Worm (Caenorhabditis elegans) whole organism, mixed stage, embryonic: ENCODE data around the gene mdt-26.

Source experiments
- M03D4.4 ChIP-seq: sonication (generic microtip); optimal IDR thresholded peaks from 2 replicates; lab custom pipeline; 2017; ENCODE audit warnings: mild to moderate bottlenecking, missing genetic modification characterization, missing compliant biosample characterization
- bed-3 ChIP-seq: fragments of 200-800 bp; sonication (Bioruptor generic); optimal IDR thresholded peaks from 3 replicates; lab custom pipeline; 2018; ENCODE audit warnings: mild to moderate bottlenecking, missing genetic modification characterization, moderate library complexity, missing compliant biosample characterization
- blmp-1 ChIP-seq: fragments of 150-350 bp; optimal IDR thresholded peaks from 2 replicates; lab custom pipeline; 2014; ENCODE audit warnings: missing biosample characterization, missing genetic modification characterization
- ceh-39 ChIP-seq: fragments of 150-350 bp; optimal IDR thresholded peaks from 2 replicates; lab custom pipeline; 2014; ENCODE audit warnings: missing biosample characterization, missing genetic modification characterization
- ceh-43 ChIP-seq: fragments of 200-800 bp; sonication (Bioruptor generic); optimal IDR thresholded peaks from 2 replicates; lab custom pipeline; 2018; ENCODE audit warnings: mild to moderate bottlenecking, missing genetic modification characterization, moderate library complexity, missing compliant biosample characterization
- ceh-83 ChIP-seq: fragments of 200-800 bp; sonication (Bioruptor generic); optimal IDR thresholded peaks from 2 replicates; lab custom pipeline; 2018; ENCODE audit warnings: mild to moderate bottlenecking, missing genetic modification characterization, missing compliant biosample characterization
- ces-1 ChIP-seq: fragments of 150-350 bp; optimal IDR thresholded peaks from 2 replicates; lab custom pipeline; 2014; ENCODE audit warnings: missing biosample characterization, missing genetic modification reagents, missing genetic modification characterization
- cnd-1 ChIP-seq: fragments of 200-800 bp; sonication (Bioruptor generic); optimal IDR thresholded peaks from 2 replicates; lab custom pipeline; 2018; ENCODE audit warnings: mild to moderate bottlenecking, missing genetic modification characterization, missing compliant biosample characterization
- drap-1 ChIP-seq: fragments of 200-800 bp; sonication (Bioruptor generic); optimal IDR thresholded peaks from 3 replicates; lab custom pipeline; 2018; ENCODE audit warnings: mild to moderate bottlenecking, missing genetic modification characterization, missing compliant biosample characterization
- elt-1 ChIP-seq: sonication (generic microtip); optimal IDR thresholded peaks from 2 replicates; lab custom pipeline; 2017; ENCODE audit warnings: missing genetic modification characterization, mild to moderate bottlenecking, missing compliant biosample characterization, antibody characterized with exemption, moderate library complexity, borderline replicate concordance; ENCODE audit not compliant: insufficient read depth
- elt-3 ChIP-seq: fragments of 150-350 bp; optimal IDR thresholded peaks from 2 replicates; lab custom pipeline; 2014; ENCODE audit warnings: missing biosample characterization, missing genetic modification characterization
- flh-1 ChIP-seq: fragments of 200-800 bp; sonication (Bioruptor generic); optimal IDR thresholded peaks from 2 replicates; lab custom pipeline; 2018; ENCODE audit warnings: mild to moderate bottlenecking, missing genetic modification characterization, moderate library complexity, missing compliant biosample characterization
- ham-2 ChIP-seq: fragments of 200-800 bp; sonication (Bioruptor generic); optimal IDR thresholded peaks from 2 replicates; lab custom pipeline; 2018; ENCODE audit warnings: mild to moderate bottlenecking, missing genetic modification characterization, missing compliant biosample characterization
- hlh-1 ChIP-seq: fragments of 150-350 bp; optimal IDR thresholded peaks from 2 replicates; lab custom pipeline; 2014; ENCODE audit warnings: missing biosample characterization, missing genetic modification reagents, missing genetic modification characterization
- lin-13 ChIP-seq: fragments of 150-350 bp; optimal IDR thresholded peaks from 2 replicates; lab custom pipeline; 2014; ENCODE audit warnings: missing biosample characterization, missing genetic modification characterization
- lin-32 ChIP-seq: fragments of 200-800 bp; sonication (Bioruptor generic); optimal IDR thresholded peaks from 2 replicates; lab custom pipeline; 2018; ENCODE audit warnings: mild to moderate bottlenecking, missing genetic modification characterization, missing compliant biosample characterization
- lsy-2 ChIP-seq: fragments of 150-350 bp; optimal IDR thresholded peaks from 2 replicates; lab custom pipeline; 2014; ENCODE audit warnings: missing biosample characterization, missing genetic modification characterization
- mab-5 ChIP-seq: fragments of 150-350 bp; optimal IDR thresholded peaks from 2 replicates; lab custom pipeline; 2014; ENCODE audit warnings: missing biosample characterization, missing genetic modification characterization
- mep-1 ChIP-seq: fragments of 150-350 bp; optimal IDR thresholded peaks from 2 replicates; lab custom pipeline; 2017; ENCODE audit warnings: missing biosample characterization, missing genetic modification reagents, missing genetic modification characterization, inconsistent platforms
- mls-2 ChIP-seq: sonication (generic microtip); optimal IDR thresholded peaks from 2 replicates; lab custom pipeline; 2016; ENCODE audit warnings: mild to moderate bottlenecking, missing genetic modification characterization, moderate library complexity, missing compliant biosample characterization
- nhr-12 ChIP-seq: fragments of 150-350 bp; optimal IDR thresholded peaks from 2 replicates; lab custom pipeline; 2014; ENCODE audit warnings: missing biosample characterization, missing genetic modification characterization
- nhr-2 ChIP-seq: fragments of 150-350 bp; optimal IDR thresholded peaks from 2 replicates; lab custom pipeline; 2014; ENCODE audit warnings: missing biosample characterization, missing genetic modification characterization
- nhr-237 ChIP-seq: fragments of 150-350 bp; optimal IDR thresholded peaks from 2 replicates; lab custom pipeline; 2014; ENCODE audit warnings: missing biosample characterization, missing genetic modification characterization
- nhr-28 ChIP-seq: fragments of 150-350 bp; optimal IDR thresholded peaks from 2 replicates; lab custom pipeline; 2014; ENCODE audit warnings: missing biosample characterization, missing genetic modification characterization
- nhr-76 ChIP-seq: sonication (generic microtip); optimal IDR thresholded peaks from 2 replicates; lab custom pipeline; 2017; ENCODE audit warnings: missing biosample characterization, missing genetic modification characterization
- pha-4 ChIP-seq: fragments of 150-350 bp; optimal IDR thresholded peaks from 2 replicates; lab custom pipeline; 2018; ENCODE audit warnings: missing biosample characterization, missing genetic modification reagents, missing genetic modification characterization
- sem-2 ChIP-seq: fragments of 200-800 bp; sonication (Bioruptor generic); optimal IDR thresholded peaks from 2 replicates; lab custom pipeline; 2018; ENCODE audit warnings: mild to moderate bottlenecking, missing genetic modification characterization, missing compliant biosample characterization
- snpc-4 ChIP-seq: fragments of 150-350 bp; optimal IDR thresholded peaks from 2 replicates; lab custom pipeline; 2014; ENCODE audit warnings: missing biosample characterization, missing genetic modification characterization
- sptf-1 ChIP-seq: sonication (generic microtip); optimal IDR thresholded peaks from 2 replicates; lab custom pipeline; 2017; ENCODE audit warnings: mild to moderate bottlenecking, missing genetic modification characterization, moderate library complexity, missing compliant biosample characterization
- tbx-8 ChIP-seq: fragments of 200-800 bp; sonication (Bioruptor generic); optimal IDR thresholded peaks from 2 replicates; lab custom pipeline; 2018; ENCODE audit warnings: mild to moderate bottlenecking, missing genetic modification characterization, moderate library complexity, missing compliant biosample characterization
- unc-120 ChIP-seq: sonication (generic microtip); optimal IDR thresholded peaks from 2 replicates; lab custom pipeline; 2017; ENCODE audit warnings: missing genetic modification characterization, missing compliant biosample characterization; ENCODE audit not compliant: poor library complexity, severe bottlenecking
- zip-8 ChIP-seq: fragments of 150-350 bp; optimal IDR thresholded peaks from 2 replicates; lab custom pipeline; 2014; ENCODE audit warnings: missing biosample characterization, missing genetic modification characterization
- ztf-11 ChIP-seq: fragments of 150-350 bp; optimal IDR thresholded peaks from 2 replicates; lab custom pipeline; 2014; ENCODE audit warnings: missing biosample characterization, missing genetic modification characterization

mdt-26 gene

DNA sequence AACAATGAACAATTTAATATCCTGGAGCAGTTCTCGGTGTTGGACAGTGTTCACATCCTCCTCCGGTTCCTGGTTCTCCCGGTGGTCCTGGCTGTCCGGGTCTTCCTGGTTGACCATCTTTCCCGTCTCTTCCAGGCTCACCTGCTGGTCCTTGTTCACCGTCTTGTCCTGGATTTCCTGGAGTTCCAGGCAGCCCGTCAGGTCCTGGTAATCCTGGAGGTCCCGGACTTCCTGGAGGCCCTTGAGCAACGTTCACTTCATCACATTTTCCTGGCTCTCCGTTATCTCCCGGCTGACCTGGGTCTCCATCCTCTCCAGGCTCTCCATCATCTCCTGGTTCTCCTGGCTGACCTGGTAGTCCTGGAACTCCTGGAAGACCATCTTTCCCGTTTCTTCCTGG lies 9.6 kb upstream of the mdt-26 start:
- TF ChIP-seq elt-3 (no peak), sptf-1 (tag; lab: Kevin White, UChicago) (no peak), hlh-1 (tag; lab: Kevin White, UChicago) (no peak), bed-3 (GFP tag; lab: Kevin White, UChicago) (no peak), flh-1 (GFP tag; lab: Kevin White, UChicago) (no peak), sem-2 (GFP tag; lab: Kevin White, UChicago) (no peak), ztf-11 (tag; lab: Kevin White, UChicago) (no peak), nhr-76 (tag; lab: Kevin White, UChicago) (no peak), M03D4.4 (tag; lab: Kevin White, UChicago) (no peak), elt-1 (tag; lab: Kevin White, UChicago) (no peak), ceh-83 (no peak), zip-8 (tag; lab: Kevin White, UChicago) (no peak), nhr-237 (tag; lab: Kevin White, UChicago) (no peak), cnd-1 (no peak), lin-32 (GFP tag; lab: Kevin White, UChicago) (no peak), ceh-39 (tag; lab: Kevin White, UChicago) (no peak), nhr-2 (tag; lab: Kevin White, UChicago) (no peak), lin-13 (tag; lab: Kevin White, UChicago) (no peak), tbx-8 (GFP tag; lab: Kevin White, UChicago) (no peak)

DNA sequence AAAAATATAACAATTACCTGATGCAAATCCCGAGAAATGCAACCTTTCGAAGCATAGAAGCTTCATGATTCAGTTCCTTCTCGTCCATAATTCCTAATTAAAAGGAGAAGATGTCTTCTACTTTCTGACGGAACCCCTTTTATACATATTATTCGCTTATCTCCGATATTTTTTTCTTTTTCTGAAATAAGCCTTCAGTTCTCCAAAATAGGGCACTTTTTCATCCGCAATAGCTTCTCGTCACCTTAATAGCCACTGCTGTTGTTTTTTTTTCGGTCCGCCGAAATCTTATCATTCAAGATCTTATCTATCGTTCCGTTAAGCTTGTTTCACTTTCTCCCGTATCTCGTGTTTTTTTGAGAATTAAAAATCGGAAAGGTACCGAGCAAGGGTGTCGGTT lies 8.6 kb upstream of the mdt-26 start, which contains the start of gene bli-2:
Gene bli-2 (minus strand): TSS at position 101 of the 400 bp plus-strand sequence.
- TF ChIP-seq bed-3 (GFP tag; lab: Kevin White, UChicago) (no peak), snpc-4 (tag; lab: Kevin White, UChicago) (no peak), ham-2 (no peak), ces-1 (GFP tag; lab: Kevin White, UChicago) (no peak), mls-2 (tag; lab: Kevin White, UChicago) (no peak), tbx-8 (GFP tag; lab: Kevin White, UChicago) (no peak), ceh-43 (GFP tag; lab: Kevin White, UChicago) (no peak), pha-4 (tag; lab: Kevin White, UChicago) (no peak), unc-120 (tag; lab: Kevin White, UChicago) (no peak), nhr-76 (tag; lab: Kevin White, UChicago) (no peak), nhr-28 (tag; lab: Kevin White, UChicago) (no peak), blmp-1 (no peak), nhr-12 (tag; lab: Kevin White, UChicago) (no peak), lin-13 (tag; lab: Kevin White, UChicago) (no peak), mep-1 (tag; lab: Kevin White, UChicago) (no peak), elt-3 (no peak), mab-5 (tag; lab: Kevin White, UChicago) (no peak), lsy-2 (no peak), nhr-237 (tag; lab: Kevin White, UChicago) (no peak)

- TF ChIP-seq lin-32 (GFP tag; lab: Kevin White, UChicago) (no peak), ztf-11 (tag; lab: Kevin White, UChicago) (no peak), mab-5 (tag; lab: Kevin White, UChicago) (no peak), bed-3 (GFP tag; lab: Kevin White, UChicago) (no peak), ceh-43 (GFP tag; lab: Kevin White, UChicago) (no peak), nhr-237 (tag; lab: Kevin White, UChicago) (no peak), ceh-39 (tag; lab: Kevin White, UChicago) (no peak), nhr-2 (tag; lab: Kevin White, UChicago) (no peak), elt-3 (no peak), tbx-8 (GFP tag; lab: Kevin White, UChicago) (no peak)
Measured at ce11 chrII:5654215-5654614, 6.8 kb upstream of the mdt-26 start, which contains the start of gene F59E12.1. F59E12.1 (plus strand) TSS chrII:5654515.

DNA sequence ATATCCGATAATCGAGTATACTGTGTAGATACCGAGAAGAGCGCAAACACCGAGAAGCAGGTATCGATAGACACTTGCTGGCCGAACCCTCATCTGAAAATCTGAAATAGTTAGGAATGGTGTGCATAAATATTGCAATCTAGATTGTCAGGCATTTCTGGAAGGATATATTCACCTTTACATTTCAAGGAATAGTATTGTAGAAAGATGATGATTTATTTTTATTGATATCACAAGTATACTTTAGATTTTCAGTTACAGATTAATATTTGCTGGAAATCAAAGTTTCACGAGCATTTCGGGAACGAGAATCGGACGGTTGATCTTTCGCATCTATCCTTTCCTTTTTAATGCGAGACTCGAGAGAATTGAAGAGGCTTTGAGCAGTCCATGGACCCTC lies 1.3 kb upstream of the mdt-26 start, which contains the start of gene fut-3:
Gene fut-3 (minus strand): TSS at position 101 of the 400 bp plus-strand sequence.
- no peak for TF ChIP-seq ham-2
- TF ChIP-seq drap-1 (GFP tag; lab: Kevin White, UChicago) = no peak
- TF ChIP-seq elt-1 (tag; lab: Kevin White, UChicago) = no peak
- no peak for TF ChIP-seq bed-3 (GFP tag; lab: Kevin White, UChicago)
- TF ChIP-seq mep-1 (tag; lab: Kevin White, UChicago) = no peak
- TF ChIP-seq ztf-11 (tag; lab: Kevin White, UChicago) = no peak
- no peak for TF ChIP-seq unc-120 (tag; lab: Kevin White, UChicago)
